Fruit fly (Drosophila melanogaster) whole organism, embryonic: ENCODE data around the gene ClC-c.

Experiments used
- Asciz ChIP-seq: fragments of 200-800 bp; sonication (Bioruptor generic); optimal IDR thresholded peaks from 2 replicates; lab custom pipeline; 2017; ENCODE audit warnings: missing biosample characterization, mild to moderate bottlenecking, missing genetic modification characterization, missing genetic modification reagents
- CG11085 ChIP-seq: fragments of 200-800 bp; sonication (Bioruptor generic); IDR thresholded peaks from 2 replicates; pipeline ENCODE4 v1.3.6; 2022; ENCODE audit warnings: missing biosample characterization, missing genetic modification characterization
- CG11398 ChIP-seq: fragments of 200-800 bp; sonication (Bioruptor generic); optimal IDR thresholded peaks from 2 replicates; lab custom pipeline; 2016; ENCODE audit warnings: missing biosample characterization, missing genetic modification characterization
- CG14965 ChIP-seq: fragments of 200-800 bp; sonication (Bioruptor generic); optimal IDR thresholded peaks from 2 replicates; lab custom pipeline; 2016; ENCODE audit warnings: missing biosample characterization, missing genetic modification characterization, borderline replicate concordance
- CG15269 ChIP-seq: fragments of 200-800 bp; sonication (Bioruptor generic); optimal IDR thresholded peaks from 2 replicates; lab custom pipeline; 2018; ENCODE audit warnings: missing biosample characterization, mild to moderate bottlenecking, missing genetic modification characterization, moderate library complexity
- CG15479 ChIP-seq: fragments of 200-800 bp; sonication (Bioruptor generic); optimal IDR thresholded peaks from 3 replicates; lab custom pipeline; 2019; ENCODE audit warnings: missing biosample characterization, mild to moderate bottlenecking, missing genetic modification characterization, moderate library complexity
- CG17612 ChIP-seq: fragments of 200-800 bp; sonication (Bioruptor generic); IDR thresholded peaks from 2 replicates; pipeline ENCODE4 v1.3.6; 2022; ENCODE audit warnings: missing biosample characterization, missing genetic modification characterization
- CG17829 ChIP-seq: fragments of 200-800 bp; optimal IDR thresholded peaks from 2 replicates; lab custom pipeline; 2019; ENCODE audit warnings: missing biosample characterization, mild to moderate bottlenecking, missing genetic modification characterization, moderate library complexity
- CG1792 ChIP-seq: fragments of 200-800 bp; sonication (Bioruptor generic); optimal IDR thresholded peaks from 2 replicates; lab custom pipeline; 2016; ENCODE audit warnings: missing biosample characterization, missing genetic modification characterization
- CG18011 ChIP-seq: fragments of 200-800 bp; sonication (Bioruptor generic); optimal IDR thresholded peaks from 2 replicates; lab custom pipeline; 2017; ENCODE audit warnings: missing biosample characterization, missing genetic modification characterization, mild to moderate bottlenecking, moderate library complexity, missing genotype
- CG1832 ChIP-seq: fragments of 200-800 bp; sonication (Bioruptor generic); optimal IDR thresholded peaks from 2 replicates; lab custom pipeline; 2017; ENCODE audit warnings: missing biosample characterization, mild to moderate bottlenecking, missing genetic modification characterization, inconsistent platforms
- CG2889 ChIP-seq: fragments of 200-800 bp; sonication (Bioruptor generic); IDR thresholded peaks from 3 replicates; pipeline ENCODE4 v1.3.6; 2022; ENCODE audit warnings: missing biosample characterization, missing genetic modification characterization
- CG30020 ChIP-seq: fragments of 200-800 bp; optimal IDR thresholded peaks from 2 replicates; lab custom pipeline; 2019; ENCODE audit warnings: missing biosample characterization, mild to moderate bottlenecking, missing genetic modification characterization, moderate library complexity
- CG30431 ChIP-seq: fragments of 200-800 bp; sonication (Bioruptor generic); optimal IDR thresholded peaks from 2 replicates; lab custom pipeline; 2017; ENCODE audit warnings: missing biosample characterization, missing genetic modification characterization
- CG31224 ChIP-seq: fragments of 200-800 bp; sonication (Bioruptor generic); IDR thresholded peaks from 2 replicates; pipeline ENCODE4 v1.3.6; 2022; ENCODE audit warnings: missing biosample characterization, missing genetic modification characterization
- CG3838 ChIP-seq: fragments of 200-800 bp; sonication (Bioruptor generic); optimal IDR thresholded peaks from 3 replicates; lab custom pipeline; 2016; ENCODE audit warnings: missing biosample characterization, missing genetic modification characterization
- CG4730 ChIP-seq: fragments of 200-800 bp; sonication (Bioruptor generic); IDR thresholded peaks from 2 replicates; pipeline ENCODE4 v1.3.6; 2022; ENCODE audit warnings: missing biosample characterization, missing genetic modification characterization
- CG5180 ChIP-seq: fragments of 200-800 bp; sonication (Bioruptor generic); optimal IDR thresholded peaks from 3 replicates; lab custom pipeline; 2017; ENCODE audit warnings: missing biosample characterization, missing genetic modification characterization, mild to moderate bottlenecking, moderate library complexity, missing genetic modification reagents
- CG7271 ChIP-seq: fragments of 200-800 bp; sonication (Bioruptor generic); optimal IDR thresholded peaks from 2 replicates; lab custom pipeline; 2018; ENCODE audit warnings: missing biosample characterization, mild to moderate bottlenecking, missing genetic modification characterization, moderate library complexity
- CG8281 ChIP-seq: fragments of 200-800 bp; sonication (Bioruptor generic); optimal IDR thresholded peaks from 2 replicates; lab custom pipeline; 2018; ENCODE audit warnings: missing biosample characterization, mild to moderate bottlenecking, missing genetic modification characterization, moderate library complexity
- CG8290 ChIP-seq, 3 experiments: fragments of 200-800 bp; sonication (Bioruptor generic); optimal IDR thresholded peaks; 2 replicates each; lab custom pipeline; 2016 to 2019; ENCODE audit warnings: missing biosample characterization in 3 of 3, missing genetic modification characterization in 3 of 3, mild to moderate bottlenecking in 2 of 3, moderate library complexity in 1 of 3
- CG8359 ChIP-seq: fragments of 200-800 bp; sonication (Bioruptor generic); optimal IDR thresholded peaks from 2 replicates; lab custom pipeline; 2017; ENCODE audit warnings: missing biosample characterization, mild to moderate bottlenecking, missing genetic modification characterization, borderline replicate concordance
- CG9727 ChIP-seq: fragments of 200-800 bp; sonication (Bioruptor generic); optimal IDR thresholded peaks from 3 replicates; lab custom pipeline; 2017; ENCODE audit warnings: missing biosample characterization, mild to moderate bottlenecking, missing genetic modification characterization
- Camta ChIP-seq: fragments of 200-800 bp; sonication (Bioruptor generic); optimal IDR thresholded peaks from 2 replicates; lab custom pipeline; 2016; ENCODE audit warnings: missing biosample characterization, missing genetic modification characterization
- Dp ChIP-seq: fragments of 200-800 bp; sonication (Bioruptor generic); optimal IDR thresholded peaks from 2 replicates; lab custom pipeline; 2018; ENCODE audit warnings: missing biosample characterization, mild to moderate bottlenecking, missing genetic modification characterization, moderate library complexity
- Fer2 ChIP-seq: fragments of 200-800 bp; sonication (Bioruptor generic); optimal IDR thresholded peaks from 2 replicates; lab custom pipeline; 2018; ENCODE audit warnings: missing biosample characterization, mild to moderate bottlenecking, missing genetic modification characterization, moderate library complexity
- Jarid2 ChIP-seq: fragments of 200-800 bp; sonication (Bioruptor generic); optimal IDR thresholded peaks from 3 replicates; lab custom pipeline; 2017; ENCODE audit warnings: mild to moderate bottlenecking, missing biosample characterization, missing genetic modification reagents, missing genetic modification characterization
- MTF-1 ChIP-seq: fragments of 200-800 bp; sonication (Bioruptor generic); optimal IDR thresholded peaks from 2 replicates; lab custom pipeline; 2018; ENCODE audit warnings: missing biosample characterization, mild to moderate bottlenecking, missing genetic modification characterization, borderline replicate concordance
- Optix ChIP-seq: fragments of 200-800 bp; sonication (Bioruptor generic); IDR thresholded peaks from 3 replicates; pipeline ENCODE4 v1.3.6; 2022; ENCODE audit warnings: missing biosample characterization, missing genetic modification characterization
- Poxn ChIP-seq: fragments of 200-800 bp; sonication (Bioruptor generic); IDR thresholded peaks from 2 replicates; pipeline ENCODE4 v1.3.6; 2022; ENCODE audit warnings: missing biosample characterization, missing genetic modification characterization
- Scr ChIP-seq: fragments of 200-800 bp; sonication (Bioruptor generic); IDR thresholded peaks from 2 replicates; pipeline ENCODE4 v1.3.6; 2022; ENCODE audit warnings: missing biosample characterization, missing genetic modification characterization; ENCODE audit not compliant: partially characterized antibody
- Sox100B ChIP-seq: fragments of 200-800 bp; sonication (Bioruptor generic); optimal IDR thresholded peaks from 3 replicates; lab custom pipeline; 2018; ENCODE audit warnings: missing biosample characterization, mild to moderate bottlenecking, missing genetic modification characterization
- cwo ChIP-seq: fragments of 200-800 bp; sonication (Bioruptor generic); optimal IDR thresholded peaks from 3 replicates; lab custom pipeline; 2017; ENCODE audit warnings: missing biosample characterization, missing genetic modification characterization, mild to moderate bottlenecking, moderate library complexity, missing genetic modification reagents
- gcm ChIP-seq: fragments of 200-800 bp; sonication (Bioruptor generic); optimal IDR thresholded peaks from 2 replicates; lab custom pipeline; 2019; ENCODE audit warnings: missing biosample characterization, mild to moderate bottlenecking, missing genetic modification characterization, moderate library complexity
- hb ChIP-seq: fragments of 200-800 bp; sonication (Bioruptor generic); IDR thresholded peaks from 3 replicates; pipeline ENCODE4 v1.3.6; 2022; ENCODE audit warnings: missing biosample characterization, missing genetic modification characterization; ENCODE audit not compliant: partially characterized antibody
- lilli ChIP-seq: fragments of 200-800 bp; sonication (Bioruptor generic); optimal IDR thresholded peaks from 3 replicates; lab custom pipeline; 2016; ENCODE audit warnings: missing biosample characterization, missing genetic modification characterization
- lov ChIP-seq, 2 experiments: fragments of 200-800 bp in 1 of 2; fragments of >200 bp in 1 of 2; sonication (Bioruptor generic) in 1 of 2; IDR thresholded peaks in 1 of 2; optimal IDR thresholded peaks in 1 of 2; 2 replicates in 1 of 2; 3 replicates in 1 of 2; pipeline versions ENCODE4 v1.3.6 to Lab custom; 2017 to 2022; ENCODE audit warnings: missing biosample characterization in 1 of 2, missing genetic modification characterization in 1 of 2
- maf-S ChIP-seq: fragments of 200-800 bp; sonication (Bioruptor generic); optimal IDR thresholded peaks from 2 replicates; lab custom pipeline; 2016; ENCODE audit warnings: missing biosample characterization, missing genetic modification characterization
- mam ChIP-seq: fragments of 200-800 bp; sonication (Bioruptor generic); optimal IDR thresholded peaks from 3 replicates; lab custom pipeline; 2016; ENCODE audit warnings: missing biosample characterization, missing genetic modification characterization
- mirr ChIP-seq: fragments of 200-800 bp; sonication (Bioruptor generic); optimal IDR thresholded peaks from 3 replicates; lab custom pipeline; 2018; ENCODE audit warnings: missing biosample characterization, mild to moderate bottlenecking, missing genetic modification characterization
- nau ChIP-seq: fragments of 200-800 bp; sonication (Bioruptor generic); optimal IDR thresholded peaks from 3 replicates; lab custom pipeline; 2017; ENCODE audit warnings: missing biosample characterization, mild to moderate bottlenecking, missing genetic modification characterization, missing genetic modification reagents
- p53 ChIP-seq: fragments of 200-800 bp; sonication (Bioruptor generic); optimal IDR thresholded peaks from 2 replicates; lab custom pipeline; 2016; ENCODE audit warnings: missing biosample characterization, missing genetic modification characterization
- pros ChIP-seq: fragments of 200-800 bp; sonication (Bioruptor generic); optimal IDR thresholded peaks from 3 replicates; lab custom pipeline; 2019; ENCODE audit warnings: missing biosample characterization, mild to moderate bottlenecking, missing genetic modification characterization, moderate library complexity
- slbo ChIP-seq: fragments of 200-800 bp; sonication (Bioruptor generic); IDR thresholded peaks from 2 replicates; pipeline ENCODE4 v1.3.6; 2022; ENCODE audit warnings: missing biosample characterization, missing genetic modification characterization
- trh ChIP-seq: fragments of 200-800 bp; sonication (Bioruptor generic); optimal IDR thresholded peaks from 2 replicates; lab custom pipeline; 2016; ENCODE audit warnings: missing biosample characterization, missing genetic modification characterization
- tx ChIP-seq: fragments of 200-800 bp; sonication (Bioruptor generic); optimal IDR thresholded peaks from 2 replicates; lab custom pipeline; 2016; ENCODE audit warnings: missing biosample characterization, missing genetic modification characterization
- zen2 ChIP-seq: fragments of 200-800 bp; sonication (Bioruptor generic); IDR thresholded peaks from 3 replicates; pipeline ENCODE4 v1.3.6; 2022; ENCODE audit warnings: missing biosample characterization, missing genetic modification characterization; ENCODE audit not compliant: partially characterized antibody

Gene ClC-c

DNA sequence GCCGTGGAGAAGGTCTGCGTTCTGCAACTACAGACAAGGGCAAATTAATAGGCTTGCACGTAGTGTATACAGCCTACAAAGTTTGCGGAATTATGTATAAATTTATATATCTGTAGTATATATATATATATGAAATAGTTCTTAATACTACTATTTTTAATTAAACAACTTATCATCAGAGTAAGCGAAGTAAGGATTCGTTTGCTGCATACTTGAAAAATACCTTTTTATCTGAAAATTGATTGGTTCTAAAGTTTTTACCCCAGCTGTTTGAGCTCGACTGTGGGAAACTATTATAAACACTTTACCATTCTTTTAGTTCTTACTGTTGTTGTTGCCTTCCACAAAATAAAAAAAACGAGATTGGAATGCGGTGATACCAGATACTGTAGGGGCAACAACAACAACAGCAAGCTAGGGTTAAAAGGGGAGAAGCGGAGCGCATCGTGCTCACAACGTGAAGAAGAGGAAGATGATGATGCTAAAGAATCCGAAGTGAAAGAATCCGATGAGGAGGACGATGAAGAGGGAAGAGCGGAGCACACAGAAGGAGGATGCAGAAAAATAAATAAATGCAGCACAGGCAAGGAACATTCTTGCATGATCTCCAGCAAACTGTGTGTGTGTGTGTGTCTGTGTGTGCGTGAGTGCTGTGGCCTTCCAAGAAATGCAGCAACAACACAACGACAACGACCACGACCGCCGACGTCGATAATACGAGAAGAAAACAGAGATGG is 47.0 kb upstream of the ClC-c start (continued):
- peak; percentile 68 for TF ChIP-seq CG17829
- peak; percentile 10 for TF ChIP-seq CG5180 (GFP tag; lab: Kevin White, UChicago)
- no peak for TF ChIP-seq CG8281
- TF ChIP-seq CG30020 (tag; lab: Kevin White, UChicago), result no peak
- no peak for TF ChIP-seq mirr
- TF ChIP-seq CG1792, result no peak
- no peak for TF ChIP-seq CG2889 (GFP tag; lab: Robert Waterston, UW)
- TF ChIP-seq CG8290 (GFP tag; optimal IDR thresholded peaks at IDR 0.05; lab: Kevin White, UChicago), result peak; percentile 30
- TF ChIP-seq CG8290 (tag; optimal IDR thresholded peaks at IDR 0.05; lab: Kevin White, UChicago), result no peak
- no peak for TF ChIP-seq tx (GFP tag; lab: Kevin White, UChicago)
- no peak for TF ChIP-seq Jarid2
- no peak for TF ChIP-seq gcm (GFP tag; lab: Kevin White, UChicago)
- no peak for TF ChIP-seq mam (GFP tag; lab: Kevin White, UChicago)
- TF ChIP-seq Scr (GFP tag; lab: Robert Waterston, UW), result no peak
- TF ChIP-seq CG30431, result peak; percentile 27
- TF ChIP-seq Asciz, result peak; percentile 24
- TF ChIP-seq CG1832 (GFP tag; lab: Kevin White, UChicago), result no peak
- TF ChIP-seq CG11398, result no peak
- TF ChIP-seq CG14965 (GFP tag; lab: Kevin White, UChicago), result no peak
- no peak for TF ChIP-seq lov (optimal IDR thresholded peaks at IDR 0.05; lab: Kevin White, UChicago)
- no peak for TF ChIP-seq lov (GFP tag; IDR thresholded peaks at IDR 0.05; lab: Robert Waterston, UW)
- TF ChIP-seq Fer2 (tag; lab: Kevin White, UChicago), result no peak
- TF ChIP-seq CG9727 (GFP tag; lab: Kevin White, UChicago), result peak; percentile 28
- no peak for TF ChIP-seq CG17612 (GFP tag; lab: Robert Waterston, UW)
- TF ChIP-seq CG18011 (GFP tag; lab: Kevin White, UChicago), result no peak
- TF ChIP-seq zen2 (GFP tag; lab: Robert Waterston, UW), result no peak
- no peak for TF ChIP-seq hb (GFP tag; lab: Robert Waterston, UW)
- TF ChIP-seq Poxn, result no peak
- 0 out of 2 replicates have a peak, but pooled peaks have one; percentile 33 for TF ChIP-seq CG4730 (GFP tag; lab: Robert Waterston, UW)
- no peak for TF ChIP-seq maf-S (GFP tag; lab: Kevin White, UChicago)
- peak; percentile 55 for TF ChIP-seq CG15269 (tag; lab: Kevin White, UChicago)
- TF ChIP-seq CG15479 (GFP tag; lab: Kevin White, UChicago), result peak; percentile 44
- no peak for TF ChIP-seq p53
- TF ChIP-seq lilli (GFP tag; lab: Kevin White, UChicago), result no peak
- TF ChIP-seq cwo (GFP tag; lab: Kevin White, UChicago), result no peak
- no peak for TF ChIP-seq CG31224 (GFP tag; lab: Robert Waterston, UW)
- peak; percentile 33 for TF ChIP-seq CG8359 (GFP tag; lab: Kevin White, UChicago)
- TF ChIP-seq Optix (GFP tag; lab: Robert Waterston, UW), result no peak
- TF ChIP-seq trh (GFP tag; lab: Kevin White, UChicago), result no peak
- peak; percentile 13 for TF ChIP-seq CG7271
- no peak for TF ChIP-seq MTF-1
- no peak for TF ChIP-seq slbo (GFP tag; lab: Robert Waterston, UW)
- no peak for TF ChIP-seq pros (GFP tag; lab: Kevin White, UChicago)
- TF ChIP-seq Dp (GFP tag; lab: Kevin White, UChicago), result no peak
- TF ChIP-seq Camta (GFP tag; lab: Kevin White, UChicago), result no peak
- no peak for TF ChIP-seq CG11085 (GFP tag; lab: Robert Waterston, UW)
- no peak for TF ChIP-seq nau (GFP tag; lab: Kevin White, UChicago)
- TF ChIP-seq CG3838 (GFP tag; lab: Kevin White, UChicago), result no peak
- TF ChIP-seq Sox100B (GFP tag; lab: Kevin White, UChicago), result peak; percentile 34
